Worm (Caenorhabditis elegans) whole organism, late embryonic: Measurements from ENCODE around the gene K12H6.7.

Source experiments
- K02D7.2 ChIP-seq: sonication (generic microtip); optimal IDR thresholded peaks from 2 replicates; lab custom pipeline; 2017; ENCODE audit warnings: mild to moderate bottlenecking, missing genetic modification characterization, missing compliant biosample characterization
- T23F11.4 ChIP-seq: fragments of 200-800 bp; sonication (Bioruptor generic); optimal IDR thresholded peaks from 2 replicates; lab custom pipeline; 2018; ENCODE audit warnings: mild to moderate bottlenecking, missing genetic modification characterization, missing compliant biosample characterization
- ama-1 ChIP-seq: fragments of 150-350 bp; optimal IDR thresholded peaks from 2 replicates; lab custom pipeline; 2014
- elt-2 ChIP-seq: sonication (generic microtip); optimal IDR thresholded peaks from 2 replicates; lab custom pipeline; 2016; ENCODE audit warnings: missing genetic modification reagents, missing genetic modification characterization, missing compliant biosample characterization
- nhr-232 ChIP-seq: sonication (generic microtip); optimal IDR thresholded peaks from 2 replicates; lab custom pipeline; 2016; ENCODE audit warnings: missing genetic modification characterization, missing compliant biosample characterization
- ref-2 ChIP-seq: sonication (generic microtip); optimal IDR thresholded peaks from 2 replicates; lab custom pipeline; 2016; ENCODE audit warnings: missing genetic modification characterization, missing compliant biosample characterization
- unc-3 ChIP-seq, 2 experiments: fragments of 200-800 bp in 1 of 2; sonication (Bioruptor generic) in 1 of 2; sonication (generic microtip) in 1 of 2; conservative IDR thresholded peaks in 1 of 2; optimal IDR thresholded peaks in 1 of 2; 2 replicates each; pipeline versions ENCODE4 v1.3.6 to Lab custom; 2016 to 2022; ENCODE audit warnings: missing compliant biosample characterization in 2 of 2, missing genetic modification characterization in 2 of 2, missing genetic modification reagents in 1 of 2
- unc-55 ChIP-seq: sonication (generic microtip); optimal IDR thresholded peaks from 2 replicates; lab custom pipeline; 2017; ENCODE audit warnings: missing biosample characterization, missing genetic modification reagents, missing genetic modification characterization

- no peak for TF ChIP-seq ref-2 (tag; lab: Kevin White, UChicago)
- no peak for TF ChIP-seq elt-2 (tag; lab: Kevin White, UChicago)
- no peak for TF ChIP-seq K02D7.2
- TF ChIP-seq ama-1 (lab: Kevin White, UChicago), result no peak
- no peak for TF ChIP-seq T23F11.4 (GFP tag; lab: Kevin White, UChicago)
- TF ChIP-seq unc-3 (GFP tag; conservative IDR thresholded peaks at IDR 0.05; lab: Robert Waterston, UW), result no peak
- TF ChIP-seq unc-3 (tag; optimal IDR thresholded peaks at IDR 0.05; lab: Kevin White, UChicago), result no peak
- no peak for TF ChIP-seq nhr-232
- no peak for TF ChIP-seq unc-55 (GFP tag; lab: Kevin White, UChicago)
These were observed 35.0 kb downstream of the K12H6.7 start for ce11 chrII:2801764-2802163.
